Worm (Caenorhabditis elegans) whole organism, L2 larva: ENCODE measurements around the gene nhr-212.

Experiments
- F13H6.1 ChIP-seq: sonication (generic microtip); optimal IDR thresholded peaks from 2 replicates; lab custom pipeline; 2016; ENCODE audit warnings: missing genetic modification characterization, missing compliant biosample characterization
- elt-1 ChIP-seq: fragments of 150-350 bp; optimal IDR thresholded peaks from 2 replicates; lab custom pipeline; 2014; ENCODE audit warnings: missing biosample characterization, missing genetic modification characterization
- elt-3 ChIP-seq: sonication (generic microtip); optimal IDR thresholded peaks from 2 replicates; lab custom pipeline; 2017; ENCODE audit warnings: missing biosample characterization, missing genetic modification characterization
- mdl-1 ChIP-seq, 2 experiments: fragments of 150-350 bp in 1 of 2; sonication (generic microtip) in 1 of 2; optimal IDR thresholded peaks; 2 replicates each; lab custom pipeline; 2017; ENCODE audit warnings: missing biosample characterization in 2 of 2, missing genetic modification characterization in 2 of 2
- nhr-6 ChIP-seq: fragments of 150-350 bp; optimal IDR thresholded peaks from 2 replicates; lab custom pipeline; 2014; ENCODE audit warnings: missing biosample characterization, missing genetic modification characterization
- nhr-77 ChIP-seq: fragments of 150-350 bp; optimal IDR thresholded peaks from 2 replicates; lab custom pipeline; 2014; ENCODE audit warnings: missing biosample characterization, missing genetic modification characterization
- unc-39 ChIP-seq: fragments of 150-350 bp; optimal IDR thresholded peaks from 2 replicates; lab custom pipeline; 2014; ENCODE audit warnings: missing biosample characterization, missing genetic modification characterization
- unc-62 ChIP-seq: fragments of 150-350 bp; optimal IDR thresholded peaks from 2 replicates; lab custom pipeline; 2014; ENCODE audit warnings: missing biosample characterization, missing genetic modification reagents, missing genetic modification characterization
- zag-1 ChIP-seq: fragments of 150-350 bp; optimal IDR thresholded peaks from 2 replicates; lab custom pipeline; 2014; ENCODE audit warnings: missing biosample characterization, missing genetic modification characterization

ce11 chrV:446988-447387 lies 37.7 kb upstream of the nhr-212 start:
- TF ChIP-seq zag-1 = no peak
- TF ChIP-seq mdl-1 (tag; optimal IDR thresholded peaks at IDR 0.05; lab: Kevin White, UChicago) = no peak
- TF ChIP-seq elt-3 (tag; lab: Kevin White, UChicago) = no peak
- no peak for TF ChIP-seq unc-39
- TF ChIP-seq F13H6.1 = no peak
- no peak for TF ChIP-seq elt-1 (tag; lab: Kevin White, UChicago)
- TF ChIP-seq nhr-6 (tag; lab: Kevin White, UChicago) = no peak
- TF ChIP-seq unc-62 (GFP tag; lab: Kevin White, UChicago) = no peak
- no peak for TF ChIP-seq nhr-77 (tag; lab: Kevin White, UChicago)
